Worm (Caenorhabditis elegans) whole organism, mixed stage, embryonic: ENCODE results near the gene dhgd-1.

ENCODE experiments used
- M03D4.4 ChIP-seq: sonication (generic microtip); optimal IDR thresholded peaks from 2 replicates; lab custom pipeline; 2017; ENCODE audit warnings: mild to moderate bottlenecking, missing genetic modification characterization, missing compliant biosample characterization
- bed-3 ChIP-seq: fragments of 200-800 bp; sonication (Bioruptor generic); optimal IDR thresholded peaks from 3 replicates; lab custom pipeline; 2018; ENCODE audit warnings: mild to moderate bottlenecking, missing genetic modification characterization, moderate library complexity, missing compliant biosample characterization
- blmp-1 ChIP-seq: fragments of 150-350 bp; optimal IDR thresholded peaks from 2 replicates; lab custom pipeline; 2014; ENCODE audit warnings: missing biosample characterization, missing genetic modification characterization
- ceh-39 ChIP-seq: fragments of 150-350 bp; optimal IDR thresholded peaks from 2 replicates; lab custom pipeline; 2014; ENCODE audit warnings: missing biosample characterization, missing genetic modification characterization
- ceh-43 ChIP-seq: fragments of 200-800 bp; sonication (Bioruptor generic); optimal IDR thresholded peaks from 2 replicates; lab custom pipeline; 2018; ENCODE audit warnings: mild to moderate bottlenecking, missing genetic modification characterization, moderate library complexity, missing compliant biosample characterization
- ceh-83 ChIP-seq: fragments of 200-800 bp; sonication (Bioruptor generic); optimal IDR thresholded peaks from 2 replicates; lab custom pipeline; 2018; ENCODE audit warnings: mild to moderate bottlenecking, missing genetic modification characterization, missing compliant biosample characterization
- ces-1 ChIP-seq: fragments of 150-350 bp; optimal IDR thresholded peaks from 2 replicates; lab custom pipeline; 2014; ENCODE audit warnings: missing biosample characterization, missing genetic modification reagents, missing genetic modification characterization
- cnd-1 ChIP-seq: fragments of 200-800 bp; sonication (Bioruptor generic); optimal IDR thresholded peaks from 2 replicates; lab custom pipeline; 2018; ENCODE audit warnings: mild to moderate bottlenecking, missing genetic modification characterization, missing compliant biosample characterization
- elt-1 ChIP-seq: sonication (generic microtip); optimal IDR thresholded peaks from 2 replicates; lab custom pipeline; 2017; ENCODE audit warnings: missing genetic modification characterization, mild to moderate bottlenecking, missing compliant biosample characterization, antibody characterized with exemption, moderate library complexity, borderline replicate concordance; ENCODE audit not compliant: insufficient read depth
- elt-3 ChIP-seq: fragments of 150-350 bp; optimal IDR thresholded peaks from 2 replicates; lab custom pipeline; 2014; ENCODE audit warnings: missing biosample characterization, missing genetic modification characterization
- ham-2 ChIP-seq: fragments of 200-800 bp; sonication (Bioruptor generic); optimal IDR thresholded peaks from 2 replicates; lab custom pipeline; 2018; ENCODE audit warnings: mild to moderate bottlenecking, missing genetic modification characterization, missing compliant biosample characterization
- hlh-1 ChIP-seq: fragments of 150-350 bp; optimal IDR thresholded peaks from 2 replicates; lab custom pipeline; 2014; ENCODE audit warnings: missing biosample characterization, missing genetic modification reagents, missing genetic modification characterization
- lin-13 ChIP-seq: fragments of 150-350 bp; optimal IDR thresholded peaks from 2 replicates; lab custom pipeline; 2014; ENCODE audit warnings: missing biosample characterization, missing genetic modification characterization
- lin-32 ChIP-seq: fragments of 200-800 bp; sonication (Bioruptor generic); optimal IDR thresholded peaks from 2 replicates; lab custom pipeline; 2018; ENCODE audit warnings: mild to moderate bottlenecking, missing genetic modification characterization, missing compliant biosample characterization
- lsy-2 ChIP-seq: fragments of 150-350 bp; optimal IDR thresholded peaks from 2 replicates; lab custom pipeline; 2014; ENCODE audit warnings: missing biosample characterization, missing genetic modification characterization
- mab-5 ChIP-seq: fragments of 150-350 bp; optimal IDR thresholded peaks from 2 replicates; lab custom pipeline; 2014; ENCODE audit warnings: missing biosample characterization, missing genetic modification characterization
- mep-1 ChIP-seq: fragments of 150-350 bp; optimal IDR thresholded peaks from 2 replicates; lab custom pipeline; 2017; ENCODE audit warnings: missing biosample characterization, missing genetic modification reagents, missing genetic modification characterization, inconsistent platforms
- mls-2 ChIP-seq: sonication (generic microtip); optimal IDR thresholded peaks from 2 replicates; lab custom pipeline; 2016; ENCODE audit warnings: mild to moderate bottlenecking, missing genetic modification characterization, moderate library complexity, missing compliant biosample characterization
- nhr-12 ChIP-seq: fragments of 150-350 bp; optimal IDR thresholded peaks from 2 replicates; lab custom pipeline; 2014; ENCODE audit warnings: missing biosample characterization, missing genetic modification characterization
- nhr-28 ChIP-seq: fragments of 150-350 bp; optimal IDR thresholded peaks from 2 replicates; lab custom pipeline; 2014; ENCODE audit warnings: missing biosample characterization, missing genetic modification characterization
- pha-4 ChIP-seq: fragments of 150-350 bp; optimal IDR thresholded peaks from 2 replicates; lab custom pipeline; 2018; ENCODE audit warnings: missing biosample characterization, missing genetic modification reagents, missing genetic modification characterization
- sem-2 ChIP-seq: fragments of 200-800 bp; sonication (Bioruptor generic); optimal IDR thresholded peaks from 2 replicates; lab custom pipeline; 2018; ENCODE audit warnings: mild to moderate bottlenecking, missing genetic modification characterization, missing compliant biosample characterization
- snpc-4 ChIP-seq: fragments of 150-350 bp; optimal IDR thresholded peaks from 2 replicates; lab custom pipeline; 2014; ENCODE audit warnings: missing biosample characterization, missing genetic modification characterization
- sptf-1 ChIP-seq: sonication (generic microtip); optimal IDR thresholded peaks from 2 replicates; lab custom pipeline; 2017; ENCODE audit warnings: mild to moderate bottlenecking, missing genetic modification characterization, moderate library complexity, missing compliant biosample characterization
- tbx-8 ChIP-seq: fragments of 200-800 bp; sonication (Bioruptor generic); optimal IDR thresholded peaks from 2 replicates; lab custom pipeline; 2018; ENCODE audit warnings: mild to moderate bottlenecking, missing genetic modification characterization, moderate library complexity, missing compliant biosample characterization
- unc-120 ChIP-seq: sonication (generic microtip); optimal IDR thresholded peaks from 2 replicates; lab custom pipeline; 2017; ENCODE audit warnings: missing genetic modification characterization, missing compliant biosample characterization; ENCODE audit not compliant: poor library complexity, severe bottlenecking
- unc-39 ChIP-seq: fragments of 150-350 bp; optimal IDR thresholded peaks from 2 replicates; lab custom pipeline; 2014; ENCODE audit warnings: missing biosample characterization, missing genetic modification characterization
- zip-8 ChIP-seq: fragments of 150-350 bp; optimal IDR thresholded peaks from 2 replicates; lab custom pipeline; 2014; ENCODE audit warnings: missing biosample characterization, missing genetic modification characterization
- ztf-11 ChIP-seq: fragments of 150-350 bp; optimal IDR thresholded peaks from 2 replicates; lab custom pipeline; 2014; ENCODE audit warnings: missing biosample characterization, missing genetic modification characterization

The dhgd-1 gene

ce11 chrII:11514775-11515174 is 37.1 kb downstream of the dhgd-1 start, which contains the start of gene srh-44:
srh-44 (plus strand) TSS chrII:11515075.
- TF ChIP-seq mab-5 (tag; lab: Kevin White, UChicago), result no peak
- TF ChIP-seq sem-2 (GFP tag; lab: Kevin White, UChicago), result no peak
- no peak for TF ChIP-seq mls-2
- no peak for TF ChIP-seq pha-4 (tag; lab: Kevin White, UChicago)
- no peak for TF ChIP-seq nhr-12 (tag; lab: Kevin White, UChicago)
- no peak for TF ChIP-seq elt-3 (tag; lab: Kevin White, UChicago)
- TF ChIP-seq lin-13 (tag; lab: Kevin White, UChicago), result no peak
- no peak for TF ChIP-seq ham-2 (GFP tag; lab: Kevin White, UChicago)
- TF ChIP-seq ztf-11 (tag; lab: Kevin White, UChicago), result no peak
- no peak for TF ChIP-seq lin-32 (GFP tag; lab: Kevin White, UChicago)
- TF ChIP-seq nhr-28 (tag; lab: Kevin White, UChicago), result no peak
- TF ChIP-seq unc-120 (tag; lab: Kevin White, UChicago), result no peak
- TF ChIP-seq mep-1 (tag; lab: Kevin White, UChicago), result no peak
- no peak for TF ChIP-seq M03D4.4 (tag; lab: Kevin White, UChicago)
- TF ChIP-seq ceh-83 (GFP tag; lab: Kevin White, UChicago), result no peak
- no peak for TF ChIP-seq unc-39 (tag; lab: Kevin White, UChicago)

- no peak for TF ChIP-seq pha-4 (tag; lab: Kevin White, UChicago)
- TF ChIP-seq lin-13 (tag; lab: Kevin White, UChicago), result no peak
- no peak for TF ChIP-seq zip-8 (tag; lab: Kevin White, UChicago)
- no peak for TF ChIP-seq ham-2 (GFP tag; lab: Kevin White, UChicago)
- no peak for TF ChIP-seq ztf-11 (tag; lab: Kevin White, UChicago)
- TF ChIP-seq cnd-1 (tag; lab: Kevin White, UChicago), result no peak
- TF ChIP-seq elt-1 (tag; lab: Kevin White, UChicago), result no peak
- TF ChIP-seq, all 35 proteins: peak for 0
Observed at ce11 chrII:11512921-11513320, 39.0 kb downstream of the dhgd-1 start.

- no peak for TF ChIP-seq hlh-1 (tag; lab: Kevin White, UChicago)
- TF ChIP-seq lsy-2 (tag; lab: Kevin White, UChicago), result no peak
- TF ChIP-seq snpc-4 (tag; lab: Kevin White, UChicago), result no peak
- no peak for TF ChIP-seq ceh-43 (GFP tag; lab: Kevin White, UChicago)
- TF ChIP-seq bed-3 (GFP tag; lab: Kevin White, UChicago), result no peak
- TF ChIP-seq elt-1 (tag; lab: Kevin White, UChicago), result no peak
- no peak for TF ChIP-seq pha-4 (tag; lab: Kevin White, UChicago)
- no peak for TF ChIP-seq mls-2
- TF ChIP-seq ceh-83 (GFP tag; lab: Kevin White, UChicago), result no peak
- TF ChIP-seq lin-13 (tag; lab: Kevin White, UChicago), result no peak
- no peak for TF ChIP-seq unc-120 (tag; lab: Kevin White, UChicago)
- no peak for TF ChIP-seq nhr-28 (tag; lab: Kevin White, UChicago)
- TF ChIP-seq zip-8 (tag; lab: Kevin White, UChicago), result no peak
- TF ChIP-seq blmp-1 (tag; lab: Kevin White, UChicago), result no peak
- no peak for TF ChIP-seq sem-2 (GFP tag; lab: Kevin White, UChicago)
- no peak for TF ChIP-seq ztf-11 (tag; lab: Kevin White, UChicago)
Observed at ce11 chrII:11510373-11510772, 41.5 kb downstream of the dhgd-1 start, which contains the start of gene npr-41. npr-41 (plus strand) TSS chrII:11510673.

ce11 chrII:11503761-11504160 is 48.1 kb downstream of the dhgd-1 start:
- TF ChIP-seq hlh-1 (tag; lab: Kevin White, UChicago) (no peak), ham-2 (GFP tag; lab: Kevin White, UChicago) (peak; percentile 23), blmp-1 (tag; lab: Kevin White, UChicago) (no peak), lsy-2 (tag; lab: Kevin White, UChicago) (no peak), sptf-1 (tag; lab: Kevin White, UChicago) (peak; percentile 23), mep-1 (tag; lab: Kevin White, UChicago) (no peak)

- TF ChIP-seq bed-3 (GFP tag; lab: Kevin White, UChicago) (no peak), tbx-8 (GFP tag; lab: Kevin White, UChicago) (no peak), ceh-39 (tag; lab: Kevin White, UChicago) (no peak), blmp-1 (tag; lab: Kevin White, UChicago) (peak; percentile 91), elt-1 (tag; lab: Kevin White, UChicago) (peak; percentile 35), lin-32 (GFP tag; lab: Kevin White, UChicago) (no peak), M03D4.4 (tag; lab: Kevin White, UChicago) (no peak), mls-2 (no peak), ham-2 (GFP tag; lab: Kevin White, UChicago) (peak; percentile 59), mab-5 (tag; lab: Kevin White, UChicago) (no peak), ces-1 (GFP tag; lab: Kevin White, UChicago) (no peak), elt-3 (tag; lab: Kevin White, UChicago) (peak; percentile 93), ceh-83 (GFP tag; lab: Kevin White, UChicago) (no peak)
Observed at ce11 chrII:11501956-11502355, 49.9 kb downstream of the dhgd-1 start.
